Worm (Caenorhabditis elegans) whole organism, late embryonic: ENCODE data around the gene zmp-3.

Source experiments
- C08G9.2 ChIP-seq: sonication (generic microtip); optimal IDR thresholded peaks from 2 replicates; lab custom pipeline; 2016; ENCODE audit warnings: mild to moderate bottlenecking, missing genetic modification characterization, moderate library complexity, missing compliant biosample characterization
- F13H6.1 ChIP-seq: sonication (generic microtip); optimal IDR thresholded peaks from 2 replicates; lab custom pipeline; 2016; ENCODE audit warnings: missing genetic modification characterization, missing compliant biosample characterization
- K02D7.2 ChIP-seq: sonication (generic microtip); optimal IDR thresholded peaks from 2 replicates; lab custom pipeline; 2017; ENCODE audit warnings: mild to moderate bottlenecking, missing genetic modification characterization, missing compliant biosample characterization
- T23F11.4 ChIP-seq: fragments of 200-800 bp; sonication (Bioruptor generic); optimal IDR thresholded peaks from 2 replicates; lab custom pipeline; 2018; ENCODE audit warnings: mild to moderate bottlenecking, missing genetic modification characterization, missing compliant biosample characterization
- ahr-1 ChIP-seq: sonication (generic microtip); optimal IDR thresholded peaks from 2 replicates; lab custom pipeline; 2016; ENCODE audit warnings: missing genetic modification characterization, missing compliant biosample characterization
- ama-1 ChIP-seq: fragments of 150-350 bp; optimal IDR thresholded peaks from 2 replicates; lab custom pipeline; 2014
- ceh-14 ChIP-seq: sonication (generic microtip); optimal IDR thresholded peaks from 2 replicates; lab custom pipeline; 2016; ENCODE audit warnings: missing genotype, missing genetic modification characterization, missing compliant biosample characterization
- ceh-18 ChIP-seq: sonication (generic microtip); optimal IDR thresholded peaks from 2 replicates; lab custom pipeline; 2016; ENCODE audit warnings: missing genetic modification characterization, missing compliant biosample characterization
- ceh-19 ChIP-seq: fragments of 200-800 bp; sonication (Bioruptor generic); optimal IDR thresholded peaks from 2 replicates; lab custom pipeline; 2018; ENCODE audit warnings: mild to moderate bottlenecking, missing genetic modification characterization, missing compliant biosample characterization
- ceh-2 ChIP-seq: sonication (generic microtip); optimal IDR thresholded peaks from 2 replicates; lab custom pipeline; 2016; ENCODE audit warnings: missing genotype, missing genetic modification characterization, missing compliant biosample characterization
- ceh-22 ChIP-seq: sonication (generic microtip); optimal IDR thresholded peaks from 2 replicates; lab custom pipeline; 2017; ENCODE audit warnings: missing biosample characterization, missing genetic modification characterization
- ceh-30 ChIP-seq: fragments of 150-350 bp; optimal IDR thresholded peaks from 2 replicates; lab custom pipeline; 2014; ENCODE audit warnings: missing biosample characterization, missing genetic modification characterization
- ceh-31 ChIP-seq: sonication (generic microtip); optimal IDR thresholded peaks from 2 replicates; lab custom pipeline; 2016; ENCODE audit warnings: missing genetic modification characterization, missing compliant biosample characterization
- ceh-34 ChIP-seq: sonication (generic microtip); optimal IDR thresholded peaks from 2 replicates; lab custom pipeline; 2016; ENCODE audit warnings: mild to moderate bottlenecking, missing genetic modification characterization, missing compliant biosample characterization
- ceh-6 ChIP-seq: fragments of 200-800 bp; sonication (Bioruptor generic); optimal IDR thresholded peaks from 2 replicates; lab custom pipeline; 2018; ENCODE audit warnings: mild to moderate bottlenecking, missing genetic modification characterization, missing compliant biosample characterization
- ceh-9 ChIP-seq: sonication (generic microtip); optimal IDR thresholded peaks from 2 replicates; lab custom pipeline; 2016; ENCODE audit warnings: mild to moderate bottlenecking, missing genetic modification characterization, inconsistent platforms, missing compliant biosample characterization
- che-1 ChIP-seq: sonication (generic microtip); optimal IDR thresholded peaks from 2 replicates; lab custom pipeline; 2016; ENCODE audit warnings: mild to moderate bottlenecking, missing genetic modification characterization, missing compliant biosample characterization
- dmd-4 ChIP-seq: sonication (generic microtip); optimal IDR thresholded peaks from 2 replicates; lab custom pipeline; 2016; ENCODE audit warnings: borderline replicate concordance, missing genetic modification characterization, missing compliant biosample characterization
- dve-1 ChIP-seq: sonication (generic microtip); optimal IDR thresholded peaks from 2 replicates; lab custom pipeline; 2017; ENCODE audit warnings: antibody characterized with exemption, mild to moderate bottlenecking, missing genetic modification characterization, missing compliant biosample characterization
- elt-2 ChIP-seq: sonication (generic microtip); optimal IDR thresholded peaks from 2 replicates; lab custom pipeline; 2016; ENCODE audit warnings: missing genetic modification reagents, missing genetic modification characterization, missing compliant biosample characterization
- ets-4 ChIP-seq: sonication (generic microtip); optimal IDR thresholded peaks from 2 replicates; lab custom pipeline; 2016; ENCODE audit warnings: missing genetic modification characterization, missing compliant biosample characterization
- fax-1 ChIP-seq: sonication (generic microtip); optimal IDR thresholded peaks from 2 replicates; lab custom pipeline; 2016; ENCODE audit warnings: missing genotype, missing genetic modification characterization, missing compliant biosample characterization
- fkh-10 ChIP-seq: fragments of 150-350 bp; optimal IDR thresholded peaks from 2 replicates; lab custom pipeline; 2014; ENCODE audit warnings: missing biosample characterization, missing genetic modification reagents, missing genetic modification characterization
- gmeb-2 ChIP-seq: sonication (generic microtip); optimal IDR thresholded peaks from 2 replicates; lab custom pipeline; 2016; ENCODE audit warnings: missing genetic modification characterization, inconsistent platforms, missing compliant biosample characterization
- hlh-13 ChIP-seq: fragments of 200-800 bp; sonication (Bioruptor generic); optimal IDR thresholded peaks from 2 replicates; lab custom pipeline; 2018; ENCODE audit warnings: mild to moderate bottlenecking, missing genetic modification characterization, missing compliant biosample characterization
- hlh-30 ChIP-seq: sonication (generic microtip); optimal IDR thresholded peaks from 2 replicates; lab custom pipeline; 2017; ENCODE audit warnings: antibody characterized with exemption, missing genetic modification characterization, missing compliant biosample characterization; ENCODE audit not compliant: insufficient read depth
- hlh-6 ChIP-seq: sonication (generic microtip); optimal IDR thresholded peaks from 2 replicates; lab custom pipeline; 2016; ENCODE audit warnings: missing genotype, missing genetic modification characterization, missing compliant biosample characterization
- lim-6 ChIP-seq: sonication (generic microtip); optimal IDR thresholded peaks from 2 replicates; lab custom pipeline; 2016; ENCODE audit warnings: missing genetic modification characterization, missing compliant biosample characterization
- lin-11 ChIP-seq: fragments of 200-800 bp; sonication (Bioruptor generic); optimal IDR thresholded peaks from 2 replicates; lab custom pipeline; 2018; ENCODE audit warnings: mild to moderate bottlenecking, missing genetic modification characterization, missing compliant biosample characterization
- nfya-1 ChIP-seq: sonication (generic microtip); optimal IDR thresholded peaks from 2 replicates; lab custom pipeline; 2017; ENCODE audit warnings: missing genetic modification characterization, mild to moderate bottlenecking, missing compliant biosample characterization, antibody characterized with exemption, moderate library complexity
- nhr-11 ChIP-seq: fragments of 150-350 bp; optimal IDR thresholded peaks from 2 replicates; lab custom pipeline; 2014; ENCODE audit warnings: missing biosample characterization, missing genetic modification characterization
- npax-4 ChIP-seq: sonication (generic microtip); optimal IDR thresholded peaks from 2 replicates; lab custom pipeline; 2016; ENCODE audit warnings: missing genetic modification characterization, missing compliant biosample characterization
- pag-3 ChIP-seq: sonication (generic microtip); optimal IDR thresholded peaks from 2 replicates; lab custom pipeline; 2016; ENCODE audit warnings: missing compliant biosample characterization, missing genetic modification characterization, borderline replicate concordance
- pha-2 ChIP-seq: sonication (generic microtip); optimal IDR thresholded peaks from 2 replicates; lab custom pipeline; 2017; ENCODE audit warnings: mild to moderate bottlenecking, missing genetic modification characterization, missing compliant biosample characterization
- pros-1 ChIP-seq: fragments of 150-350 bp; optimal IDR thresholded peaks from 2 replicates; lab custom pipeline; 2014; ENCODE audit warnings: missing biosample characterization, missing genetic modification reagents, missing genetic modification characterization
- sdc-2 ChIP-seq: sonication (generic microtip); optimal IDR thresholded peaks from 2 replicates; lab custom pipeline; 2016; ENCODE audit warnings: missing genotype, missing genetic modification characterization, missing compliant biosample characterization
- sox-2 ChIP-seq: fragments of 200-800 bp; sonication (Bioruptor generic); IDR thresholded peaks from 2 replicates; pipeline ENCODE4 v1.3.6; 2022; ENCODE audit warnings: missing genetic modification reagents, missing genetic modification characterization, missing compliant biosample characterization
- syd-9 ChIP-seq: sonication (generic microtip); optimal IDR thresholded peaks from 2 replicates; lab custom pipeline; 2016; ENCODE audit warnings: mild to moderate bottlenecking, missing genetic modification characterization, moderate library complexity, missing compliant biosample characterization
- tbx-2 ChIP-seq: sonication (generic microtip); optimal IDR thresholded peaks from 2 replicates; lab custom pipeline; 2016; ENCODE audit warnings: missing genetic modification characterization, missing compliant biosample characterization
- tbx-7 ChIP-seq: sonication (generic microtip); optimal IDR thresholded peaks from 2 replicates; lab custom pipeline; 2016; ENCODE audit warnings: missing genotype, missing genetic modification characterization, missing compliant biosample characterization
- unc-42 ChIP-seq: sonication (generic microtip); optimal IDR thresholded peaks from 2 replicates; lab custom pipeline; 2016; ENCODE audit warnings: missing genotype, missing genetic modification characterization, missing compliant biosample characterization
- unc-55 ChIP-seq: sonication (generic microtip); optimal IDR thresholded peaks from 2 replicates; lab custom pipeline; 2017; ENCODE audit warnings: missing biosample characterization, missing genetic modification reagents, missing genetic modification characterization
- ztf-16 ChIP-seq: sonication (generic microtip); optimal IDR thresholded peaks from 2 replicates; lab custom pipeline; 2017; ENCODE audit warnings: missing genetic modification characterization, missing compliant biosample characterization

Gene zmp-3

DNA sequence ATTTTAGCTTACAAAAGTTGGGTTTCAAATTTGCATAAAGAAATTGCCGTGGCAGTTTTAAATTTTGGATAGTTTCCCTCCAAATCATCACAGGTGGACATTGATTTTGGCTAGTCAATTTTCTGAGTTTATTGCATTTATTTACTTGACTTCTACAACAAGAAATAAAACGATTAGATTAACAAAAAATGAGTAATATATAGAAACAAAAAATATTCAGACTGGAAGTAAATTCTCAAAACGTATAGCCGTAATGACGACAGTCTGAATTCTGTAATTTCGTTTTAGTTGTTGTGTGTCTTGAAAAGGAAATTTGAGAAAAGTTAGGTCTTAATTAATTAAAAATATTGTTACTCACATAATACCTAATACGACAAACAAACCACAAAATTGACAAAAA is 29.1 kb upstream of the zmp-3 start, which contains the start of gene srw-141:
TSS of gene srw-141 (minus strand) at position 101 of the 400 bp plus-strand sequence.
- TF ChIP-seq ceh-6 (GFP tag; lab: Kevin White, UChicago) (no peak), nfya-1 (no peak), hlh-6 (tag; lab: Kevin White, UChicago) (no peak), npax-4 (no peak), che-1 (tag; lab: Kevin White, UChicago) (no peak), syd-9 (tag; lab: Kevin White, UChicago) (no peak), gmeb-2 (no peak), lim-6 (tag; lab: Kevin White, UChicago) (no peak), T23F11.4 (GFP tag; lab: Kevin White, UChicago) (no peak), nhr-11 (tag; lab: Kevin White, UChicago) (no peak), ets-4 (tag; lab: Kevin White, UChicago) (no peak), sdc-2 (tag; lab: Kevin White, UChicago) (no peak), ceh-2 (tag; lab: Kevin White, UChicago) (no peak), pha-2 (tag; lab: Kevin White, UChicago) (no peak), fax-1 (tag; lab: Kevin White, UChicago) (no peak), ceh-30 (no peak), K02D7.2 (tag; lab: Kevin White, UChicago) (no peak), dve-1 (no peak)

DNA sequence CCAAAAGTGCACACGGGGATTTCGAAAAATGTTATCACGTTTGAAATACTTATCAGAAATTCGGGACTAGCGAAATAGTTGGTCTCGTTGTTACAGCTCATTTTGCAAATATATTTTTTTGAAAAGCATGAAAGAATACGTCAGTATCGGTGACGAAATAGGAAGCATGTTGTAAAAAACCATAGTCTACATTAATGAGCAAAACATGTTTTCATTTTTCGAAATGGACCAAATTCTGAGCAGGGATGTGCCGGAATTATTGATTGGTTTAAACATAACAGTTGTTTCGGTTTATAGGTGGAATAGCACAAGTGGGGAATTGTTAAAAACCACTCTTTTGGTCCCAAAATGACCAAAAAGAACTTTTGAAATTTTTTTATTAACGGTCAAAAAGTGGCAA is 24.6 kb upstream of the zmp-3 start, which contains the start of gene srh-247:
TSS of gene srh-247 (minus strand) at position 101 of the 400 bp plus-strand sequence.
- TF ChIP-seq ceh-22 (no peak), elt-2 (tag; lab: Kevin White, UChicago) (no peak), hlh-30 (tag; lab: Kevin White, UChicago) (no peak), unc-42 (tag; lab: Kevin White, UChicago) (no peak), ceh-9 (no peak), ahr-1 (no peak), ztf-16 (tag; lab: Kevin White, UChicago) (no peak), pag-3 (tag; lab: Kevin White, UChicago) (no peak), pros-1 (tag; lab: Kevin White, UChicago) (no peak), ceh-34 (tag; lab: Kevin White, UChicago) (no peak), ceh-19 (GFP tag; lab: Kevin White, UChicago) (no peak), T23F11.4 (GFP tag; lab: Kevin White, UChicago) (no peak), C08G9.2 (tag; lab: Kevin White, UChicago) (no peak), ceh-14 (tag; lab: Kevin White, UChicago) (no peak), lin-11 (tag; lab: Kevin White, UChicago) (no peak), ceh-30 (no peak)

DNA sequence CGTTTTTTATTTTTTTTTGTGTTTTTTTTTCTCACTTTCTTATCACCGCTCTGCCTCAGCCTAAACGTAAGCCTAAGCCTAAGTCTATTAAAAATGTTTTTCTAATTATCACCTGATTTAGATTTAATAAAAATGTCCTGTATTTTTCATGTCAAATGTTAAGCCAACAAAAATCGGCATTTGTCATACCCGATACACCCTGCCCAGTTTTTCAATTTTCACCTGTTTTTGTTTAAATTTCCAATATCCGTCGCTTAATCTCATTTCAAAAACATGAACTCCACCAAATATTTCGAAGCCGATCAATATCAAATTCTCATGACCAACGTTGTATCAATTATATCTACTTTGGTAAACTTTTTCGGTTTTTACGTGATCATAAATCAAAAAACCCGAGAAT is 21.8 kb upstream of the zmp-3 start, which contains the start of gene C31B8.1:
TSS of gene C31B8.1 (plus strand) at position 301 of the 400 bp plus-strand sequence.
- TF ChIP-seq sdc-2 (tag; lab: Kevin White, UChicago), result no peak
- no peak for TF ChIP-seq ceh-18 (tag; lab: Kevin White, UChicago)
- no peak for TF ChIP-seq nhr-11 (tag; lab: Kevin White, UChicago)
- TF ChIP-seq pros-1 (tag; lab: Kevin White, UChicago), result no peak
- TF ChIP-seq ceh-14 (tag; lab: Kevin White, UChicago), result no peak
- TF ChIP-seq lin-11 (tag; lab: Kevin White, UChicago), result no peak
- no peak for TF ChIP-seq tbx-7 (tag; lab: Kevin White, UChicago)
- no peak for TF ChIP-seq ztf-16 (tag; lab: Kevin White, UChicago)
- no peak for TF ChIP-seq F13H6.1
- no peak for TF ChIP-seq syd-9 (tag; lab: Kevin White, UChicago)
- TF ChIP-seq dmd-4 (tag; lab: Kevin White, UChicago), result no peak
- no peak for TF ChIP-seq dve-1
- no peak for TF ChIP-seq sox-2 (GFP tag; lab: Robert Waterston, UW)
- TF ChIP-seq lim-6 (tag; lab: Kevin White, UChicago), result no peak
- TF ChIP-seq hlh-13 (GFP tag; lab: Kevin White, UChicago), result no peak
- TF ChIP-seq unc-55 (GFP tag; lab: Kevin White, UChicago), result no peak
- no peak for TF ChIP-seq fkh-10 (GFP tag; lab: Kevin White, UChicago)
- TF ChIP-seq ama-1 (lab: Kevin White, UChicago), result no peak
- no peak for TF ChIP-seq ceh-31 (tag; lab: Kevin White, UChicago)
- no peak for TF ChIP-seq tbx-2 (tag; lab: Kevin White, UChicago)
